Fruit fly (Drosophila melanogaster) Kc167 (cell line): ENCODE results near the gene ninaB.

Experiments used
- Myc ChIP-seq: fragments of >200 bp; optimal IDR thresholded peaks from 2 replicates; lab custom pipeline; 2017; ENCODE audit warnings: missing external identifiers
- Sin3A ChIP-seq: fragments of >200 bp; optimal IDR thresholded peaks from 2 replicates; lab custom pipeline; 2018; ENCODE audit warnings: missing external identifiers
- insv ChIP-seq: fragments of >200 bp; optimal IDR thresholded peaks from 3 replicates; lab custom pipeline; 2018; ENCODE audit warnings: missing external identifiers

dm6 chr3R:13682994-13683623 is 17.3 kb upstream of the ninaB start:
- TF ChIP-seq insv (lab: Kevin White, UChicago) (no peak), Sin3A (lab: Kevin White, UChicago) (no peak), Myc (lab: Kevin White, UChicago) (no peak)
